Worm (Caenorhabditis elegans): ENCODE data around the gene F54B3.1.

Gene F54B3.1

ce11 chrII:10309337-10309736, 58.3 kb downstream of the F54B3.1 start, which contains the start of gene ZK970.8:
TSS of gene ZK970.8 (plus strand) at chrII:10309637.
- no peak for TF ChIP-seq ceh-82 (tag; optimal IDR thresholded peaks at IDR 0.05)

- TF ChIP-seq nhr-25 (tag; optimal IDR thresholded peaks at IDR 0.05) (peak; percentile 28), ztf-11 (tag; optimal IDR thresholded peaks at IDR 0.05) (no peak)
These were observed 60.9 kb downstream of the F54B3.1 start, which contains the start of gene srlf-34 for ce11 chrII:10311973-10312372. TSS of gene srlf-34 (plus strand) at chrII:10312293.

DNA sequence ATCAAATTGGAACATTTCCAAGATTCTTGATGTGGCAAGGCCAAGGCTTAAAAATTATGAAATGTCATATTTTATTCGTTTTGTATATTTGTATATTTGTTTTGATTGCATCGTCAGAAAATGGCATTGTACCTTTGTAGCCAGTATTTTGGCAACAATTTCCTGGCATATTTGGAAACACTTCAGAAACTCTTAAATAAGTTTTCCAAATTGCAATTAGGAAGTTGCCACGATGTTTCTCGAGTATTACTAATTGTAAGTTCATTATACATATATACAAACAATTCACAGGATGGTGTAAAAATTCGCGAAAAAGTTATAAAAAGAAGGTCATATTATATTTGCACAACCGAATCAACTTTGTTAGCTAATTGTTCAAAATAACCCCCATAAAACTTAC, 64.2 kb downstream of the F54B3.1 start, which contains the start of gene idpp-8:
Gene idpp-8 (plus strand): TSS at position 301 of the 400 bp plus-strand sequence.
- no peak for TF ChIP-seq daf-12 (tag; optimal IDR thresholded peaks at IDR 0.05)
- TF ChIP-seq egl-5 (tag; optimal IDR thresholded peaks at IDR 0.05), result no peak
- no peak for TF ChIP-seq tbx-2 (tag; optimal IDR thresholded peaks at IDR 0.05)
- no peak for TF ChIP-seq nhr-11 (tag; optimal IDR thresholded peaks at IDR 0.05)
- TF ChIP-seq ceh-82 (tag; optimal IDR thresholded peaks at IDR 0.05), result no peak
- no peak for TF ChIP-seq nfya-1 (tag; optimal IDR thresholded peaks at IDR 0.05; ENCODE audit: insufficient read depth)
- no peak for TF ChIP-seq ztf-4 (tag; optimal IDR thresholded peaks at IDR 0.05)
- TF ChIP-seq nhr-12 (tag; optimal IDR thresholded peaks at IDR 0.05), result no peak
- no peak for TF ChIP-seq lin-15B (tag; optimal IDR thresholded peaks at IDR 0.05)
- no peak for TF ChIP-seq eor-1 (tag; optimal IDR thresholded peaks at IDR 0.05)
- no peak for TF ChIP-seq nhr-43 (tag; optimal IDR thresholded peaks at IDR 0.05; ENCODE audit: poor library complexity, severe bottlenecking)
- no peak for TF ChIP-seq pha-4 (tag; optimal IDR thresholded peaks at IDR 0.05)
- no peak for TF ChIP-seq elt-1 (tag; optimal IDR thresholded peaks at IDR 0.05)
- no peak for TF ChIP-seq nhr-25 (tag; optimal IDR thresholded peaks at IDR 0.05)
- no peak for TF ChIP-seq ama-1 (optimal IDR thresholded peaks at IDR 0.05)
- TF ChIP-seq ztf-11 (tag; optimal IDR thresholded peaks at IDR 0.05), result no peak
- TF ChIP-seq aly-2 (tag; optimal IDR thresholded peaks at IDR 0.05), result no peak
- TF ChIP-seq nhr-77 (tag; optimal IDR thresholded peaks at IDR 0.05), result no peak
- TF ChIP-seq nhr-28 (tag; optimal IDR thresholded peaks at IDR 0.05), result no peak
- TF ChIP-seq fkh-2 (tag; optimal IDR thresholded peaks at IDR 0.05), result no peak

ce11 chrII:10316119-10316518, 65.1 kb downstream of the F54B3.1 start, which contains the start of gene gcy-5:
TSS of gene gcy-5 (minus strand) at chrII:10316219.
- no peak for TF ChIP-seq egl-5 (tag; optimal IDR thresholded peaks at IDR 0.05)
- no peak for TF ChIP-seq ceh-16 (tag; optimal IDR thresholded peaks at IDR 0.05)
- TF ChIP-seq lsy-12 (tag; optimal IDR thresholded peaks at IDR 0.05), result no peak
- no peak for TF ChIP-seq zag-1 (tag; optimal IDR thresholded peaks at IDR 0.05)
- no peak for TF ChIP-seq hmg-11 (tag; optimal IDR thresholded peaks at IDR 0.05)
- TF ChIP-seq pha-4 (tag; optimal IDR thresholded peaks at IDR 0.05), result no peak
- no peak for TF ChIP-seq unc-62 (GFP tag; optimal IDR thresholded peaks at IDR 0.05)
- TF ChIP-seq nhr-12 (tag; optimal IDR thresholded peaks at IDR 0.05), result no peak
- no peak for TF ChIP-seq nhr-77 (tag; optimal IDR thresholded peaks at IDR 0.05)

ce11 chrII:10317007-10317406, 65.9 kb downstream of the F54B3.1 start, which contains the start of gene M02G9.4:
TSS of gene M02G9.4 (plus strand) at chrII:10317307.
- TF ChIP-seq ZK546.5 (tag; optimal IDR thresholded peaks at IDR 0.05) (no peak), elt-2 (tag; optimal IDR thresholded peaks at IDR 0.05) (no peak), ceh-82 (tag; optimal IDR thresholded peaks at IDR 0.05) (no peak), nhr-23 (tag; optimal IDR thresholded peaks at IDR 0.05) (no peak), nhr-237 (tag; optimal IDR thresholded peaks at IDR 0.05) (no peak), elt-3 (tag; optimal IDR thresholded peaks at IDR 0.05) (no peak), nhr-67 (tag; optimal IDR thresholded peaks at IDR 0.05) (no peak), elt-1 (tag; optimal IDR thresholded peaks at IDR 0.05) (no peak), pqm-1 (tag; optimal IDR thresholded peaks at IDR 0.05) (no peak), nhr-12 (tag; optimal IDR thresholded peaks at IDR 0.05) (no peak), nhr-77 (tag; optimal IDR thresholded peaks at IDR 0.05) (no peak), aly-2 (tag; optimal IDR thresholded peaks at IDR 0.05) (no peak), sea-2 (GFP tag; optimal IDR thresholded peaks at IDR 0.05) (no peak), fos-1 (tag; optimal IDR thresholded peaks at IDR 0.05) (no peak)
